Worm (Caenorhabditis elegans): ENCODE results near the gene srg-20.

DNA sequence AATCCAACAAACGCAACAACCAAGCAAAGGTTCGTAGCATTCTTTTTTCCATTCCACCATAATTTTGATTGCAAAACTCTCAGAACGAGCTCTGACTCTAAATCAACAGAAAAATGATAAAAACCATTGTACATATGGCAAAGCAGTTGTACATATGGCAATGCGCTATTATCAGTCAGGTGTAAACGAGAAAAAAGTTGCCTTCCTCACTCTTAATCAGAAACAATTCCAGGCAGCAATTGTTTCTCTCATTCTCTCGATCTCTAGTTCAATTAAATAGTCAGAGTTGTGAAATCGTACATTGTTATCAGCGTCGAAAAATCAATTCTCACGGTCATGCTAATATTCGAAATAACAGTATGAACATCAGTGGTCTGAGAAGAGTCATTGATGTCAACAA is 14.7 kb upstream of the srg-20 start:
- TF ChIP-seq pha-4 (tag; optimal IDR thresholded peaks at IDR 0.05) (no peak), tbx-8 (GFP tag; optimal IDR thresholded peaks at IDR 0.05) (no peak), nhr-12 (tag; optimal IDR thresholded peaks at IDR 0.05) (no peak), hlh-1 (tag; optimal IDR thresholded peaks at IDR 0.05) (no peak), nhr-237 (tag; optimal IDR thresholded peaks at IDR 0.05) (no peak), nhr-28 (tag; optimal IDR thresholded peaks at IDR 0.05) (no peak), lin-13 (tag; optimal IDR thresholded peaks at IDR 0.05) (no peak), ztf-11 (tag; optimal IDR thresholded peaks at IDR 0.05) (no peak), unc-62 (GFP tag; optimal IDR thresholded peaks at IDR 0.05) (no peak)
